Fruit fly (Drosophila melanogaster) whole organism, embryonic: ENCODE measurements around the gene Rsph1.

Experiments used
- CG13123 ChIP-seq: fragments of 200-800 bp; sonication (Bioruptor generic); optimal IDR thresholded peaks from 2 replicates; lab custom pipeline; 2016; ENCODE audit warnings: missing biosample characterization, missing genetic modification characterization
- CG15011 ChIP-seq: fragments of 200-800 bp; sonication (Bioruptor generic); optimal IDR thresholded peaks from 3 replicates; lab custom pipeline; 2018; ENCODE audit warnings: missing biosample characterization, mild to moderate bottlenecking, missing genetic modification characterization
- CG31365 ChIP-seq: fragments of 200-800 bp; sonication (Bioruptor generic); optimal IDR thresholded peaks from 2 replicates; lab custom pipeline; 2018; ENCODE audit warnings: missing biosample characterization, mild to moderate bottlenecking, missing genetic modification characterization
- Hr39 ChIP-seq: fragments of >200 bp; optimal IDR thresholded peaks from 2 replicates; lab custom pipeline; 2017
- hkb ChIP-seq, 2 experiments: fragments of 200-800 bp in 1 of 2; fragments of >200 bp in 1 of 2; sonication (Bioruptor generic) in 1 of 2; IDR thresholded peaks in 1 of 2; optimal IDR thresholded peaks in 1 of 2; 2 replicates each; pipeline versions ENCODE4 v1.3.6 to Lab custom; 2017 to 2022; ENCODE audit warnings: missing biosample characterization in 1 of 2, missing genetic modification characterization in 1 of 2
- unc-4 ChIP-seq: fragments of 200-800 bp; sonication (Bioruptor generic); IDR thresholded peaks from 2 replicates; pipeline ENCODE4 v1.3.6; 2022; ENCODE audit warnings: missing biosample characterization, missing genetic modification characterization; ENCODE audit not compliant: partially characterized antibody
- wor ChIP-seq: fragments of 200-800 bp; sonication (Bioruptor generic); IDR thresholded peaks from 2 replicates; pipeline ENCODE4 v1.3.6; 2022; ENCODE audit warnings: missing biosample characterization, missing genetic modification characterization

dm6 chr2L:13146254-13146653 is 37.0 kb upstream of the Rsph1 start:
- TF ChIP-seq unc-4 (GFP tag; lab: Robert Waterston, UW), result no peak
- TF ChIP-seq wor, result no peak
- TF ChIP-seq hkb (optimal IDR thresholded peaks at IDR 0.05; lab: Kevin White, UChicago), result no peak
- TF ChIP-seq hkb (GFP tag; IDR thresholded peaks at IDR 0.05; lab: Robert Waterston, UW), result no peak
- no peak for TF ChIP-seq CG15011 (GFP tag; lab: Kevin White, UChicago)
- TF ChIP-seq CG13123, result no peak
- no peak for TF ChIP-seq Hr39
- TF ChIP-seq CG31365 (tag; lab: Kevin White, UChicago), result no peak
